Fruit fly (Drosophila melanogaster): Measurements from ENCODE around the gene IRSp53.

DNA sequence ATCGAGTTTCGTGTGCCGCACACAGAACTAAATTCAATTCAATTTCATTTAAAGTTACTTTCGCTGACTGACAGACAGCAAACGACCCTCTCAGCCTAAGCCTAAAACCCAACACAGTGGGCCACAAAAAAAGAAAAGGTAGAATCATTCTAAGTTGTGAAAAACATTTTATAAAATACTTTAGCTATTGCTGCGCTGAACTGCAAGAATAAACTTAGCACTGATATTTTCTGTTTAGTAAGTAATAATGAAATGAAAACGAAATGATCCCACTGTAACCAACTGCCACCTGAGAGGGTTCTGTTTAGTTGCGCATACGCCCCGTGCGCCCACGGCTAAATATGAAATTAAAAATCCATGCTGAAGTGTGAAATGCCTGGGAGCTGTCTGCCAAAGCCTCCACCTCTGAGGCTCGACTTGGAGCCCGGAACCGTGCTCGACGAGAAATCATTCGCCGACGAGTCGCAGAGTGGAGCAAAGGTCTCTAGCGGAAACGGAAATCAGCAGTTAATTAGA is 37.3 kb downstream of the IRSp53 start, which contains the start of gene CG14142:
- no peak for TF ChIP-seq CG8478 (optimal IDR thresholded peaks at IDR 0.05)
- no peak for TF ChIP-seq psq (optimal IDR thresholded peaks at IDR 0.05)
- no peak for TF ChIP-seq Dll (optimal IDR thresholded peaks at IDR 0.05)
- TF ChIP-seq usp (GFP tag; optimal IDR thresholded peaks at IDR 0.05), result no peak
- TF ChIP-seq EcR (GFP tag; optimal IDR thresholded peaks at IDR 0.05), result no peak
- TF ChIP-seq pan (optimal IDR thresholded peaks at IDR 0.05), result no peak
